Fruit fly (Drosophila melanogaster) whole organism, embryonic: ENCODE measurements around the gene TwdlV.
A peak's percentile ranks its signal among the peaks of the same experiment; 100 is the strongest.

Experiments
- Ada2b ChIP-seq: fragments of 200-800 bp; sonication (Bioruptor generic); IDR thresholded peaks from 2 replicates; pipeline ENCODE4 v1.3.6; 2022; ENCODE audit warnings: missing biosample characterization, missing genetic modification characterization
- CG10147 ChIP-seq: fragments of 200-800 bp; sonication (Bioruptor generic); optimal IDR thresholded peaks from 2 replicates; lab custom pipeline; 2019; ENCODE audit warnings: missing biosample characterization, mild to moderate bottlenecking, missing genetic modification characterization, moderate library complexity
- CG12769 ChIP-seq: fragments of 200-800 bp; sonication (Bioruptor generic); optimal IDR thresholded peaks from 2 replicates; lab custom pipeline; 2019; ENCODE audit warnings: missing biosample characterization, mild to moderate bottlenecking, missing genetic modification characterization, moderate library complexity
- CG14710 ChIP-seq: fragments of 200-800 bp; sonication (Bioruptor generic); optimal IDR thresholded peaks from 3 replicates; lab custom pipeline; 2019; ENCODE audit warnings: missing biosample characterization, mild to moderate bottlenecking, missing genetic modification characterization, moderate library complexity
- CG15269 ChIP-seq: fragments of 200-800 bp; sonication (Bioruptor generic); optimal IDR thresholded peaks from 2 replicates; lab custom pipeline; 2018; ENCODE audit warnings: missing biosample characterization, mild to moderate bottlenecking, missing genetic modification characterization, moderate library complexity
- CG1602 ChIP-seq: fragments of 200-800 bp; sonication (Bioruptor generic); optimal IDR thresholded peaks from 3 replicates; lab custom pipeline; 2016; ENCODE audit warnings: missing biosample characterization, missing genetic modification characterization
- CG17186 ChIP-seq: fragments of 200-800 bp; sonication (Bioruptor generic); optimal IDR thresholded peaks from 3 replicates; lab custom pipeline; 2017; ENCODE audit warnings: missing biosample characterization, missing genetic modification reagents, missing genetic modification characterization
- CG18476 ChIP-seq: fragments of 200-800 bp; sonication (Bioruptor generic); optimal IDR thresholded peaks from 2 replicates; lab custom pipeline; 2016; ENCODE audit warnings: missing biosample characterization, mild to moderate bottlenecking, missing genetic modification characterization
- CG2712 ChIP-seq: fragments of 200-800 bp; optimal IDR thresholded peaks from 3 replicates; lab custom pipeline; 2019; ENCODE audit warnings: missing biosample characterization, mild to moderate bottlenecking, missing genetic modification characterization, moderate library complexity
- CG32532 ChIP-seq: fragments of 200-800 bp; sonication (Bioruptor generic); IDR thresholded peaks from 2 replicates; pipeline ENCODE4 v1.3.6; 2022; ENCODE audit warnings: missing biosample characterization, missing genetic modification characterization
- CG3281 ChIP-seq: fragments of 200-800 bp; sonication (Bioruptor generic); optimal IDR thresholded peaks from 3 replicates; lab custom pipeline; 2017; ENCODE audit warnings: missing biosample characterization, mild to moderate bottlenecking, missing genetic modification characterization
- CG4360 ChIP-seq: fragments of 200-800 bp; sonication (Bioruptor generic); IDR thresholded peaks from 2 replicates; pipeline ENCODE4 v1.3.6; 2022; ENCODE audit warnings: missing biosample characterization, missing genetic modification characterization
- CG4707 ChIP-seq: fragments of 200-800 bp; sonication (Bioruptor generic); optimal IDR thresholded peaks from 2 replicates; lab custom pipeline; 2018; ENCODE audit warnings: missing biosample characterization, mild to moderate bottlenecking, missing genetic modification characterization, moderate library complexity
- CG6765 ChIP-seq: fragments of 200-800 bp; sonication (Bioruptor generic); optimal IDR thresholded peaks from 3 replicates; lab custom pipeline; 2017; ENCODE audit warnings: missing biosample characterization, mild to moderate bottlenecking, missing genetic modification characterization
- CG7839 ChIP-seq: fragments of 200-800 bp; sonication (Bioruptor generic); optimal IDR thresholded peaks from 3 replicates; lab custom pipeline; 2018; ENCODE audit warnings: missing biosample characterization, mild to moderate bottlenecking, missing genetic modification characterization, moderate library complexity
- CG9932 ChIP-seq: fragments of 200-800 bp; sonication (Bioruptor generic); IDR thresholded peaks from 2 replicates; pipeline ENCODE4 v1.3.6; 2022; ENCODE audit warnings: missing biosample characterization, missing genetic modification characterization
- CoRest ChIP-seq: fragments of 200-800 bp; sonication (Bioruptor generic); optimal IDR thresholded peaks from 3 replicates; lab custom pipeline; 2018; ENCODE audit warnings: missing biosample characterization, mild to moderate bottlenecking, missing genetic modification characterization, moderate library complexity
- Dbx ChIP-seq: fragments of 200-800 bp; sonication (Bioruptor generic); IDR thresholded peaks from 3 replicates; pipeline ENCODE4 v1.3.6; 2022; ENCODE audit warnings: missing biosample characterization, missing genetic modification characterization
- Dek ChIP-seq: fragments of 200-800 bp; sonication (Bioruptor generic); optimal IDR thresholded peaks from 3 replicates; lab custom pipeline; 2019; ENCODE audit warnings: missing biosample characterization, mild to moderate bottlenecking, missing genetic modification characterization, moderate library complexity
- Fer1 ChIP-seq: fragments of 200-800 bp; sonication (Bioruptor generic); optimal IDR thresholded peaks from 2 replicates; lab custom pipeline; 2017; ENCODE audit warnings: missing biosample characterization, mild to moderate bottlenecking, missing genetic modification characterization
- H15 ChIP-seq: fragments of 200-800 bp; sonication (Bioruptor generic); IDR thresholded peaks from 3 replicates; pipeline ENCODE4 v1.3.6; 2022; ENCODE audit warnings: missing biosample characterization, missing genetic modification characterization
- HmgZ ChIP-seq: fragments of 200-800 bp; sonication (Bioruptor generic); optimal IDR thresholded peaks from 2 replicates; lab custom pipeline; 2018; ENCODE audit warnings: missing biosample characterization, mild to moderate bottlenecking, missing genetic modification characterization
- Hmr ChIP-seq: fragments of 200-800 bp; sonication (Bioruptor generic); optimal IDR thresholded peaks from 3 replicates; lab custom pipeline; 2017; ENCODE audit warnings: mild to moderate bottlenecking, missing biosample characterization, missing genetic modification reagents, missing genetic modification characterization
- Hr78 ChIP-seq, 2 experiments: fragments of 200-800 bp in 1 of 2; fragments of >200 bp in 1 of 2; sonication (Bioruptor generic) in 1 of 2; optimal IDR thresholded peaks; 2 replicates each; lab custom pipeline; 2017 to 2019; ENCODE audit warnings: missing biosample characterization in 2 of 2, missing genetic modification characterization in 2 of 2, mild to moderate bottlenecking in 1 of 2, moderate library complexity in 1 of 2
- Med ChIP-seq: fragments of 200-800 bp; sonication (Bioruptor generic); peaks from one replicate; lab custom pipeline; 2016; ENCODE audit warnings: missing biosample characterization, missing genetic modification characterization, mild to moderate bottlenecking, inconsistent platforms, moderate library complexity
- Meics ChIP-seq: fragments of 200-800 bp; sonication (Bioruptor generic); optimal IDR thresholded peaks from 2 replicates; lab custom pipeline; 2017; ENCODE audit warnings: missing biosample characterization, mild to moderate bottlenecking, missing genetic modification characterization
- NfI ChIP-seq: fragments of 200-800 bp; sonication (Bioruptor generic); optimal IDR thresholded peaks from 3 replicates; lab custom pipeline; 2018; ENCODE audit warnings: missing biosample characterization, mild to moderate bottlenecking, missing genetic modification characterization, moderate library complexity
- Oli ChIP-seq: fragments of 200-800 bp; sonication (Bioruptor generic); optimal IDR thresholded peaks from 2 replicates; lab custom pipeline; 2018; ENCODE audit warnings: missing biosample characterization, mild to moderate bottlenecking, missing genetic modification characterization, moderate library complexity
- Pdp1 ChIP-seq, 2 experiments: fragments of 200-800 bp; sonication (Bioruptor generic); optimal IDR thresholded peaks; 3 replicates each; lab custom pipeline; 2016; ENCODE audit warnings: missing biosample characterization in 2 of 2, missing genetic modification characterization in 2 of 2, mild to moderate bottlenecking in 1 of 2, moderate library complexity in 1 of 2
- Ptx1 ChIP-seq: fragments of 200-800 bp; sonication (Bioruptor generic); IDR thresholded peaks from 2 replicates; pipeline ENCODE4 v1.3.6; 2022; ENCODE audit warnings: missing biosample characterization, missing genetic modification characterization
- Sox102F ChIP-seq: fragments of 200-800 bp; sonication (Bioruptor generic); optimal IDR thresholded peaks from 2 replicates; lab custom pipeline; 2018; ENCODE audit warnings: missing biosample characterization, mild to moderate bottlenecking, missing genetic modification characterization, moderate library complexity
- abd-A ChIP-seq: fragments of 200-800 bp; sonication (Bioruptor generic); optimal IDR thresholded peaks from 3 replicates; lab custom pipeline; 2019; ENCODE audit warnings: missing biosample characterization, mild to moderate bottlenecking, missing genetic modification characterization, moderate library complexity
- dmrt99B ChIP-seq: fragments of 200-800 bp; sonication (Bioruptor generic); optimal IDR thresholded peaks from 2 replicates; lab custom pipeline; 2018; ENCODE audit warnings: missing biosample characterization, mild to moderate bottlenecking, missing genetic modification characterization, moderate library complexity
- dysf ChIP-seq: fragments of 200-800 bp; sonication (Bioruptor generic); IDR thresholded peaks from 3 replicates; pipeline ENCODE4 v1.3.6; 2022; ENCODE audit warnings: missing biosample characterization, missing genetic modification characterization
- eve ChIP-seq, 2 experiments: fragments of >200 bp; optimal IDR thresholded peaks; 2 replicates each; lab custom pipeline; 2017; ENCODE audit warnings: missing biosample characterization in 2 of 2, missing genetic modification characterization in 2 of 2
- fd64A ChIP-seq: fragments of 200-800 bp; sonication (Bioruptor generic); optimal IDR thresholded peaks from 3 replicates; lab custom pipeline; 2018; ENCODE audit warnings: missing biosample characterization, mild to moderate bottlenecking, missing genetic modification characterization
- grau ChIP-seq: fragments of 200-800 bp; optimal IDR thresholded peaks from 3 replicates; lab custom pipeline; 2019; ENCODE audit warnings: missing biosample characterization, mild to moderate bottlenecking, missing genetic modification characterization, moderate library complexity
- lmd ChIP-seq: fragments of 200-800 bp; sonication (Bioruptor generic); IDR thresholded peaks from 2 replicates; pipeline ENCODE4 v1.3.6; 2022; ENCODE audit warnings: missing biosample characterization, missing genetic modification characterization
- maf-S ChIP-seq: fragments of 200-800 bp; sonication (Bioruptor generic); optimal IDR thresholded peaks from 2 replicates; lab custom pipeline; 2016; ENCODE audit warnings: missing biosample characterization, missing genetic modification characterization
- mirr ChIP-seq: fragments of 200-800 bp; sonication (Bioruptor generic); optimal IDR thresholded peaks from 3 replicates; lab custom pipeline; 2018; ENCODE audit warnings: missing biosample characterization, mild to moderate bottlenecking, missing genetic modification characterization
- nmo ChIP-seq: fragments of 200-800 bp; sonication (Bioruptor generic); optimal IDR thresholded peaks from 2 replicates; lab custom pipeline; 2018; ENCODE audit warnings: missing biosample characterization, mild to moderate bottlenecking, missing genetic modification characterization, moderate library complexity
- ro ChIP-seq: fragments of 200-800 bp; sonication (Bioruptor generic); IDR thresholded peaks from 2 replicates; pipeline ENCODE4 v1.3.6; 2022; ENCODE audit warnings: missing biosample characterization, missing genetic modification characterization
- row ChIP-seq: fragments of 200-800 bp; sonication (Bioruptor generic); IDR thresholded peaks from 3 replicates; pipeline ENCODE4 v1.3.6; 2022; ENCODE audit warnings: missing biosample characterization, missing genetic modification characterization
- sd ChIP-seq: fragments of 200-800 bp; sonication (Bioruptor generic); optimal IDR thresholded peaks from 3 replicates; lab custom pipeline; 2018; ENCODE audit warnings: missing biosample characterization, mild to moderate bottlenecking, missing genetic modification characterization, moderate library complexity
- seq ChIP-seq: fragments of 200-800 bp; sonication (Bioruptor generic); IDR thresholded peaks from 2 replicates; pipeline ENCODE4 v1.3.6; 2022; ENCODE audit warnings: missing biosample characterization, missing genetic modification characterization
- unpg ChIP-seq: fragments of 200-800 bp; sonication (Bioruptor generic); optimal IDR thresholded peaks from 3 replicates; lab custom pipeline; 2018; ENCODE audit warnings: missing biosample characterization, mild to moderate bottlenecking, missing genetic modification characterization, moderate library complexity
- wek ChIP-seq: fragments of 200-800 bp; sonication (Bioruptor generic); optimal IDR thresholded peaks from 3 replicates; lab custom pipeline; 2018; ENCODE audit warnings: missing biosample characterization, mild to moderate bottlenecking, missing genetic modification characterization, moderate library complexity

The TwdlV gene

dm6 chr3R:4243096-4243940, 11.2 kb upstream of the TwdlV start, which contains the start of gene CG34305:
TSS of gene CG34305 (minus strand) at chr3R:4243146.
- TF ChIP-seq mirr (GFP tag; lab: Kevin White, UChicago) (no peak), Meics (GFP tag; lab: Kevin White, UChicago) (peak; percentile 45), NfI (GFP tag; lab: Kevin White, UChicago) (no peak), abd-A (peak; percentile 13), Fer1 (GFP tag; lab: Kevin White, UChicago) (peak; percentile 19), H15 (GFP tag; lab: Robert Waterston, UW) (no peak), grau (peak; percentile 67), Ptx1 (peak; percentile 25; the same call in 1 of the 2 replicates), CG2712 (peak; percentile 6), Ada2b (peak; percentile 29; the same call in 1 of the 2 replicates), CG3281 (GFP tag; lab: Kevin White, UChicago) (peak; percentile 38), Hmr (GFP tag; lab: Kevin White, UChicago) (peak; percentile 25), CG17186 (GFP tag; lab: Kevin White, UChicago) (no peak), sd (tag; lab: Kevin White, UChicago) (peak; percentile 6), CG4360 (GFP tag; lab: Robert Waterston, UW) (no peak), CoRest (tag; lab: Kevin White, UChicago) (peak; percentile 17), Oli (peak; percentile 19), Sox102F (GFP tag; lab: Kevin White, UChicago) (peak; percentile 51), Pdp1 (GFP tag; optimal IDR thresholded peaks at IDR 0.05; lab: Kevin White, UChicago) (peak in 1 of 2 experiments; percentile 15), CG18476 (GFP tag; lab: Kevin White, UChicago) (no peak), fd64A (GFP tag; lab: Kevin White, UChicago) (no peak), ro (GFP tag; lab: Robert Waterston, UW) (no peak), Hr78 (GFP tag; optimal IDR thresholded peaks at IDR 0.05; lab: Kevin White, UChicago) (no peak), Dek (tag; lab: Kevin White, UChicago) (peak; percentile 26), seq (GFP tag; lab: Robert Waterston, UW) (0 out of 2 replicates have a peak, but pooled peaks have one; percentile 10), CG12769 (tag; lab: Kevin White, UChicago) (no peak), CG4707 (GFP tag; lab: Kevin White, UChicago) (no peak), CG9932 (GFP tag; lab: Robert Waterston, UW) (peak; percentile 59), maf-S (GFP tag; lab: Kevin White, UChicago) (no peak), lmd (GFP tag; lab: Robert Waterston, UW) (peak; percentile 25; the same call in 1 of the 2 replicates), CG6765 (no peak), unpg (GFP tag; lab: Kevin White, UChicago) (peak; percentile 20), CG7839 (tag; lab: Kevin White, UChicago) (peak; percentile 32), CG10147 (GFP tag; lab: Kevin White, UChicago) (peak; percentile 17), CG32532 (peak; percentile 37; the same call in 1 of the 2 replicates), dmrt99B (tag; lab: Kevin White, UChicago) (peak; percentile 43), CG1602 (no peak), Med (GFP tag; lab: Kevin White, UChicago) (no peak), Dbx (GFP tag; lab: Robert Waterston, UW) (no peak), CG15269 (peak; percentile 33), dysf (GFP tag; lab: Robert Waterston, UW) (peak; percentile 7; the same call in 1 of the 3 replicates), CG14710 (tag; lab: Kevin White, UChicago) (no peak), row (GFP tag; lab: Robert Waterston, UW) (0 out of 3 replicates have a peak, but pooled peaks have one; percentile 24), HmgZ (no peak), wek (no peak), eve (GFP tag; optimal IDR thresholded peaks at IDR 0.05; lab: Kevin White, UChicago) (no peak), nmo (GFP tag; lab: Kevin White, UChicago) (peak; percentile 6)
